Worm (Caenorhabditis elegans) whole organism, L4/young adult: ENCODE results near the gene cdkr-3.

Experiments
- W03F9.2 ChIP-seq: fragments of 150-350 bp; optimal IDR thresholded peaks from 2 replicates; lab custom pipeline; 2014; ENCODE audit warnings: missing biosample characterization, missing genetic modification characterization
- dao-5 ChIP-seq: sonication (generic microtip); optimal IDR thresholded peaks from 2 replicates; lab custom pipeline; 2016; ENCODE audit warnings: missing genotype, missing genetic modification characterization, moderate library complexity, missing compliant biosample characterization

ce11 chrV:20234439-20234838 lies 35.5 kb upstream of the cdkr-3 start:
- TF ChIP-seq W03F9.2 (tag; lab: Kevin White, UChicago) (no peak), dao-5 (tag; lab: Kevin White, UChicago) (no peak)
